Worm (Caenorhabditis elegans) whole organism, young adult: ENCODE results near the gene str-143.

Experiments used
- F39B2.1 ChIP-seq: fragments of 200-800 bp; sonication (Bioruptor generic); IDR thresholded peaks from 2 replicates; pipeline ENCODE4 v1.3.6; 2022; ENCODE audit warnings: missing genetic modification reagents, missing genetic modification characterization, missing compliant biosample characterization
- K12H6.12 ChIP-seq: fragments of 200-800 bp; sonication (Bioruptor generic); optimal IDR thresholded peaks from 2 replicates; lab custom pipeline; 2018; ENCODE audit warnings: mild to moderate bottlenecking, missing genetic modification characterization, missing compliant biosample characterization
- Y79H2A.3 ChIP-seq: fragments of 200-800 bp; sonication (Bioruptor generic); conservative IDR thresholded peaks from 2 replicates; pipeline ENCODE4 v1.3.6; 2022; ENCODE audit warnings: missing genetic modification reagents, missing genetic modification characterization, missing compliant biosample characterization
- akir-1 ChIP-seq: fragments of 200-800 bp; sonication (Bioruptor generic); optimal IDR thresholded peaks from 2 replicates; lab custom pipeline; 2018; ENCODE audit warnings: mild to moderate bottlenecking, missing genetic modification characterization, moderate library complexity, missing compliant biosample characterization
- aptf-3 ChIP-seq: fragments of 200-800 bp; sonication (Bioruptor generic); IDR thresholded peaks from 2 replicates; pipeline ENCODE4 v1.3.6; 2022; ENCODE audit warnings: missing genetic modification characterization, missing compliant biosample characterization
- athp-1 ChIP-seq: sonication (generic microtip); optimal IDR thresholded peaks from 2 replicates; lab custom pipeline; 2017; ENCODE audit warnings: mild to moderate bottlenecking, missing genetic modification characterization, missing compliant biosample characterization
- ceh-100 ChIP-seq: fragments of 200-800 bp; sonication (Bioruptor generic); IDR thresholded peaks from 2 replicates; pipeline ENCODE4 v1.3.6; 2022; ENCODE audit warnings: missing genetic modification reagents, missing genetic modification characterization, missing compliant biosample characterization
- dpl-1 ChIP-seq: fragments of 150-350 bp; optimal IDR thresholded peaks from 2 replicates; lab custom pipeline; 2014; ENCODE audit warnings: missing biosample characterization, missing genetic modification reagents, missing genetic modification characterization
- ets-4 ChIP-seq: fragments of 200-800 bp; sonication (Bioruptor generic); optimal IDR thresholded peaks from 2 replicates; lab custom pipeline; 2018; ENCODE audit warnings: mild to moderate bottlenecking, missing genetic modification characterization, missing compliant biosample characterization
- hmg-1.2 ChIP-seq: fragments of 200-800 bp; sonication (Bioruptor generic); IDR thresholded peaks from 2 replicates; pipeline ENCODE4 v1.3.6; 2022; ENCODE audit warnings: missing genetic modification reagents, missing genetic modification characterization, missing compliant biosample characterization
- let-526 ChIP-seq: fragments of 200-800 bp; sonication (Bioruptor generic); IDR thresholded peaks from 2 replicates; pipeline ENCODE4 v1.3.6; 2022; ENCODE audit warnings: missing genetic modification reagents, missing genetic modification characterization, missing compliant biosample characterization
- lsy-27 ChIP-seq: sonication (generic microtip); optimal IDR thresholded peaks from 2 replicates; lab custom pipeline; 2017; ENCODE audit warnings: missing genetic modification characterization, mild to moderate bottlenecking, missing compliant biosample characterization, antibody characterized with exemption, missing genotype, borderline replicate concordance; ENCODE audit not compliant: insufficient read depth
- madf-10 ChIP-seq: sonication (generic microtip); optimal IDR thresholded peaks from 2 replicates; lab custom pipeline; 2016; ENCODE audit warnings: mild to moderate bottlenecking, missing genetic modification characterization, missing compliant biosample characterization
- nfya-2 ChIP-seq: fragments of 200-800 bp; sonication (Bioruptor generic); IDR thresholded peaks from 2 replicates; pipeline ENCODE4 v1.3.6; 2022; ENCODE audit warnings: missing genetic modification reagents, missing genetic modification characterization, missing compliant biosample characterization

ce11 chrV:8055170-8055569, 14.4 kb downstream of the str-143 start:
- TF ChIP-seq athp-1 (tag; lab: Kevin White, UChicago): no peak
- no peak for TF ChIP-seq let-526 (GFP tag; lab: Robert Waterston, UW)
- TF ChIP-seq lsy-27 (tag; lab: Kevin White, UChicago): no peak
- TF ChIP-seq ceh-100 (GFP tag; lab: Robert Waterston, UW): no peak
- TF ChIP-seq madf-10 (tag; lab: Kevin White, UChicago): no peak
- TF ChIP-seq aptf-3 (GFP tag; lab: Robert Waterston, UW): no peak
- no peak for TF ChIP-seq hmg-1.2 (GFP tag; lab: Robert Waterston, UW)
- no peak for TF ChIP-seq K12H6.12
- no peak for TF ChIP-seq F39B2.1
- TF ChIP-seq akir-1 (GFP tag; lab: Kevin White, UChicago): no peak
- TF ChIP-seq dpl-1 (GFP tag; lab: Kevin White, UChicago): no peak
- no peak for TF ChIP-seq nfya-2
- no peak for TF ChIP-seq Y79H2A.3 (GFP tag; lab: Robert Waterston, UW)
- TF ChIP-seq ets-4: no peak
